Fruit fly (Drosophila melanogaster) whole organism, adult: Measurements from ENCODE around the gene CG17781.

Source experiments
- CG7101 ChIP-seq: fragments of 200-800 bp; sonication (Bioruptor generic); optimal IDR thresholded peaks from 2 replicates; lab custom pipeline; 2018; ENCODE audit warnings: missing biosample characterization, mild to moderate bottlenecking, missing genetic modification characterization, moderate library complexity
- bab1 ChIP-seq: fragments of 200-800 bp; sonication (Bioruptor generic); optimal IDR thresholded peaks from 3 replicates; lab custom pipeline; 2019; ENCODE audit warnings: missing biosample characterization, mild to moderate bottlenecking, missing genetic modification characterization, moderate library complexity
- ovo ChIP-seq: fragments of 200-800 bp; sonication (Bioruptor generic); optimal IDR thresholded peaks from 2 replicates; lab custom pipeline; 2016; ENCODE audit warnings: missing biosample characterization, missing genetic modification characterization

dm6 chr3R:24392207-24392939, 16.9 kb upstream of the CG17781 start, which contains the start of gene CG13616:
- TF ChIP-seq ovo (GFP tag; lab: Kevin White, UChicago) (no peak), CG7101 (no peak), bab1 (no peak)
